Fruit fly (Drosophila melanogaster): Measurements from ENCODE around the gene CG12213.
A peak's percentile ranks its signal among the peaks of the same experiment; 100 is the strongest.

Gene CG12213

dm6 chr3R:12016828-12017280 is 49.4 kb upstream of the CG12213 start, which contains the start of the genes DCAF12 and Spt3 (continued):
- TF ChIP-seq CoRest (tag; optimal IDR thresholded peaks at IDR 0.05) (peak; percentile 76), hbn (GFP tag; IDR thresholded peaks at IDR 0.05; ENCODE audit: partially characterized antibody) (peak; percentile 76), unc-4 (GFP tag; IDR thresholded peaks at IDR 0.05; ENCODE audit: partially characterized antibody) (peak; percentile 87), CG9876 (GFP tag; optimal IDR thresholded peaks at IDR 0.05) (no peak), tap (tag; optimal IDR thresholded peaks at IDR 0.05) (no peak), CG2712 (tag; optimal IDR thresholded peaks at IDR 0.05) (peak; percentile 81), Lpt (GFP tag; optimal IDR thresholded peaks at IDR 0.05) (no peak), row (GFP tag; IDR thresholded peaks at IDR 0.05) (peak; percentile 97), Dad (GFP tag; optimal IDR thresholded peaks at IDR 0.05) (no peak), Atf3 (GFP tag; optimal IDR thresholded peaks at IDR 0.05) (no peak), Rfx (GFP tag; IDR thresholded peaks at IDR 0.05) (peak; percentile 77), CG7963 (GFP tag; IDR thresholded peaks at IDR 0.05; ENCODE audit: partially characterized antibody) (peak; percentile 88), CG6272 (GFP tag; IDR thresholded peaks at IDR 0.05) (peak; percentile 72), salm (tag; optimal IDR thresholded peaks at IDR 0.05) (peak; percentile 10), twi (tag; optimal IDR thresholded peaks at IDR 0.05) (peak; percentile 69), Atf-2 (GFP tag; optimal IDR thresholded peaks at IDR 0.05) (no peak), D19B (GFP tag; optimal IDR thresholded peaks at IDR 0.05) (peak; percentile 10), luna (GFP tag; optimal IDR thresholded peaks at IDR 0.05) (no peak), hkb (optimal IDR thresholded peaks at IDR 0.05) (no peak), hkb (GFP tag; IDR thresholded peaks at IDR 0.05) (0 out of 2 replicates have a peak, but pooled peaks have one; percentile 16), CG6854 (GFP tag; optimal IDR thresholded peaks at IDR 0.05) (peak; percentile 20), CG10366 (GFP tag; IDR thresholded peaks at IDR 0.05) (peak; percentile 35; the same call in 1 of the 2 replicates), CG3407 (GFP tag; optimal IDR thresholded peaks at IDR 0.05) (no peak)

DNA sequence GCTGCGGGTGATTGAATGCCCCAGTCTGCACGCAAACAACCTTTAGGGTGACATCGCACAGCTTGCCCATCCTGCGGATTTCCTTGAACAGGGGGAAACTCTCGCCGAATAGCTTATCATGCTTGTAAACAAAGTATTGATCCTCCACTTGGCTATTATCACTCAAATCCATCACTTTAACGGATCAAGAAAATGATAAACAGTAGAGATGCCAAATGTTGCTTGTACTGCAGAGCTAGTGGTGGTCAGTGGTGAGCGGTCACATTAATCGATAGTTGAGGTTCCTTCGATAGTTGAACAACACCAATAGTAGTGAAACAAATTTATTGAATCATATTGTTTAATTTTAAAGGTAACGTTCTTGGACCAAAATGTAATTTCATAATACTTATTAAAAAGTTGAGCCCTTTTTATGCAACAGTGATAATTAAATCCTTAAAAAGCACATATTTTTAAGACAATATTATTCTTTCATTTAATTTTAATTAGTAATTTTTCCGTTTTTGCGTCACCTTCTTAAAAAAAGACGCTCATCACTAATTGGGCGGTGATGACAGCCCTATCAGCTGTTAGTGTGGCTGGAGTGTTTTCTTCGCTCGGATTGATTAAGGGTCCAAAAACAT is 42.8 kb upstream of the CG12213 start, which contains the start of the genes KLHL18 and GCC185:
TSS of gene KLHL18 (minus strand) at position 233 of the 623 bp plus-strand sequence.
TSS of gene GCC185 (plus strand) at position 571 of the 623 bp plus-strand sequence.
- peak; percentile 81 for TF ChIP-seq CG13775 (GFP tag; optimal IDR thresholded peaks at IDR 0.05)
- peak; percentile 74 for TF ChIP-seq CG6791 (GFP tag; IDR thresholded peaks at IDR 0.05; ENCODE audit: partially characterized antibody)
- peak; percentile 23 for TF ChIP-seq CG8089 (GFP tag; optimal IDR thresholded peaks at IDR 0.05)
- TF ChIP-seq Doc3 (GFP tag; IDR thresholded peaks at IDR 0.05; ENCODE audit: partially characterized antibody): peak; percentile 68; the same call in 2 of the 3 replicates
- no peak for TF ChIP-seq nom (GFP tag; optimal IDR thresholded peaks at IDR 0.05)
- TF ChIP-seq Poxn (GFP tag; IDR thresholded peaks at IDR 0.05): peak; percentile 16; the same call in 1 of the 2 replicates
- peak; percentile 42; the same call in 1 of the 3 replicates for TF ChIP-seq C15 (GFP tag; IDR thresholded peaks at IDR 0.05)
- peak; percentile 76 for TF ChIP-seq CG4820 (GFP tag; optimal IDR thresholded peaks at IDR 0.05)
- no peak for TF ChIP-seq Asciz (GFP tag; optimal IDR thresholded peaks at IDR 0.05)
- TF ChIP-seq fd102C (GFP tag; optimal IDR thresholded peaks at IDR 0.05): no peak
- TF ChIP-seq CG13287 (GFP tag; IDR thresholded peaks at IDR 0.05; ENCODE audit: partially characterized antibody): peak; percentile 78
- TF ChIP-seq CG7271 (tag; optimal IDR thresholded peaks at IDR 0.05): no peak
- peak; percentile 39 for TF ChIP-seq tx (GFP tag; optimal IDR thresholded peaks at IDR 0.05)
- TF ChIP-seq CG15269 (tag; optimal IDR thresholded peaks at IDR 0.05): no peak
- peak; percentile 31 for TF ChIP-seq gfzf (GFP tag; optimal IDR thresholded peaks at IDR 0.05)
- no peak for TF ChIP-seq z (GFP tag; IDR thresholded peaks at IDR 0.05)
- TF ChIP-seq MESR4 (GFP tag; optimal IDR thresholded peaks at IDR 0.05): peak; percentile 53
- TF ChIP-seq CG9797 (GFP tag; optimal IDR thresholded peaks at IDR 0.05): peak; percentile 40
- TF ChIP-seq Nf-YC (tag; optimal IDR thresholded peaks at IDR 0.05): peak; percentile 75
- TF ChIP-seq caup (GFP tag; optimal IDR thresholded peaks at IDR 0.05; ENCODE audit: severe bottlenecking): no peak
- peak; percentile 51 for TF ChIP-seq Atf-2 (GFP tag; optimal IDR thresholded peaks at IDR 0.05)
- peak; percentile 65 for TF ChIP-seq Mad (GFP tag; optimal IDR thresholded peaks at IDR 0.05)
- TF ChIP-seq CG17612 (GFP tag; IDR thresholded peaks at IDR 0.05): no peak
- peak; percentile 75 for TF ChIP-seq CG10543 (GFP tag; optimal IDR thresholded peaks at IDR 0.05)
- TF ChIP-seq p53 (GFP tag; optimal IDR thresholded peaks at IDR 0.05): no peak
- peak; percentile 56; the same call in 1 of the 3 replicates for TF ChIP-seq zfh1 (GFP tag; IDR thresholded peaks at IDR 0.05)
- no peak for TF ChIP-seq stc (GFP tag; IDR thresholded peaks at IDR 0.05)
